Fruit fly (Drosophila melanogaster) whole organism, wandering third instar larva: ENCODE measurements around the gene CG10252.
A peak's percentile ranks its signal among the peaks of the same experiment; 100 is the strongest.

Experiments
- Abd-B ChIP-seq: fragments of >200 bp; optimal IDR thresholded peaks from 2 replicates; lab custom pipeline; 2017; ENCODE audit warnings: missing biosample characterization, missing genetic modification characterization
- CG32264 ChIP-seq: fragments of 200-800 bp; sonication (Bioruptor generic); optimal IDR thresholded peaks from 2 replicates; lab custom pipeline; 2016; ENCODE audit warnings: missing biosample characterization, missing genetic modification characterization
- CG9705 ChIP-seq: fragments of 200-800 bp; sonication (Bioruptor generic); optimal IDR thresholded peaks from 2 replicates; lab custom pipeline; 2018; ENCODE audit warnings: missing biosample characterization, mild to moderate bottlenecking, missing genetic modification characterization
- CrebA ChIP-seq: fragments of 200-800 bp; sonication (Bioruptor generic); optimal IDR thresholded peaks from 2 replicates; lab custom pipeline; 2016; ENCODE audit warnings: missing biosample characterization, mild to moderate bottlenecking, missing genetic modification characterization, borderline replicate concordance
- Dfd ChIP-seq: fragments of >200 bp; optimal IDR thresholded peaks from 2 replicates; lab custom pipeline; 2017; ENCODE audit warnings: missing biosample characterization, missing genetic modification characterization
- Dif ChIP-seq: fragments of 200-275, 200-300 bp; sonication (Bioruptor generic); optimal IDR thresholded peaks from 2 replicates; lab custom pipeline; 2018; ENCODE audit warnings: missing biosample characterization, missing genetic modification characterization; ENCODE audit not compliant: partially characterized antibody
- GATAd ChIP-seq: sonication (Bioruptor generic); optimal IDR thresholded peaks from 2 replicates; lab custom pipeline; 2016; ENCODE audit warnings: missing biosample characterization, missing genetic modification characterization
- HLH106 ChIP-seq: fragments of 200-800 bp; optimal IDR thresholded peaks from 3 replicates; lab custom pipeline; 2019; ENCODE audit warnings: missing biosample characterization, mild to moderate bottlenecking, missing genetic modification characterization, moderate library complexity
- Hnf4 ChIP-seq: fragments of 200-800 bp; sonication (Bioruptor generic); optimal IDR thresholded peaks from 2 replicates; lab custom pipeline; 2016; ENCODE audit warnings: missing biosample characterization, mild to moderate bottlenecking, missing genetic modification characterization
- Hr78 ChIP-seq: fragments of >200 bp; optimal IDR thresholded peaks from 2 replicates; lab custom pipeline; 2017; ENCODE audit warnings: missing biosample characterization, missing genetic modification characterization
- Hr83 ChIP-seq: fragments of 200-300 bp; sonication (Bioruptor generic); optimal IDR thresholded peaks from 2 replicates; lab custom pipeline; 2016; ENCODE audit warnings: missing biosample characterization, mild to moderate bottlenecking, missing genetic modification characterization, moderate library complexity; ENCODE audit not compliant: poor library complexity, severe bottlenecking
- Jra ChIP-seq: sonication (Bioruptor generic); optimal IDR thresholded peaks from 2 replicates; lab custom pipeline; 2016; ENCODE audit warnings: missing biosample characterization, missing genetic modification characterization
- Mio ChIP-seq: sonication (Bioruptor generic); optimal IDR thresholded peaks from 2 replicates; lab custom pipeline; 2016; ENCODE audit warnings: missing biosample characterization, missing genetic modification characterization
- Myc ChIP-seq: fragments of >200 bp; optimal IDR thresholded peaks from 2 replicates; lab custom pipeline; 2017
- N ChIP-seq: fragments of >200 bp; optimal IDR thresholded peaks from 2 replicates; lab custom pipeline; 2018; ENCODE audit warnings: missing biosample characterization, missing external identifiers, missing genetic modification characterization
- OdsH ChIP-seq: fragments of 200-800 bp; sonication (Bioruptor generic); optimal IDR thresholded peaks from 2 replicates; lab custom pipeline; 2016; ENCODE audit warnings: missing biosample characterization, mild to moderate bottlenecking, missing genetic modification characterization
- Rel ChIP-seq, 2 experiments: fragments of 200-800 bp; sonication (Bioruptor generic) in 1 of 2; optimal IDR thresholded peaks; 2 replicates in 1 of 2; 3 replicates in 1 of 2; lab custom pipeline; 2016 to 2019; ENCODE audit warnings: mild to moderate bottlenecking in 2 of 2, missing biosample characterization in 2 of 2, missing genetic modification characterization in 2 of 2, moderate library complexity in 1 of 2
- Sp1 ChIP-seq: fragments of 200-800 bp; sonication (Bioruptor generic); optimal IDR thresholded peaks from 3 replicates; lab custom pipeline; 2019; ENCODE audit warnings: missing biosample characterization, mild to moderate bottlenecking, missing genetic modification characterization, moderate library complexity
- Vsx2 ChIP-seq: fragments of 200-300, 225-300 bp; sonication (Bioruptor generic); optimal IDR thresholded peaks from 2 replicates; lab custom pipeline; 2018; ENCODE audit warnings: missing biosample characterization, missing genetic modification characterization; ENCODE audit not compliant: partially characterized antibody
- br ChIP-seq: fragments of 200-800 bp; sonication (Bioruptor generic); optimal IDR thresholded peaks from 2 replicates; lab custom pipeline; 2016; ENCODE audit warnings: missing biosample characterization, missing genetic modification characterization
- brk ChIP-seq: fragments of 200-800 bp; sonication (Bioruptor generic); optimal IDR thresholded peaks from 2 replicates; lab custom pipeline; 2016; ENCODE audit warnings: missing biosample characterization, mild to moderate bottlenecking, missing genetic modification characterization
- dl ChIP-seq, 2 experiments: fragments of 175-275, 200-275 bp in 1 of 2; fragments of 200-275 bp in 1 of 2; sonication (Bioruptor generic); optimal IDR thresholded peaks; lab custom pipeline; 2018; ENCODE audit warnings: mild to moderate bottlenecking in 2 of 2, missing biosample characterization in 2 of 2, missing genetic modification characterization in 2 of 2, moderate library complexity in 2 of 2; ENCODE audit not compliant: partially characterized antibody in 2 of 2, insufficient read depth in 1 of 2
- dmrt93B ChIP-seq: fragments of 200-800 bp; sonication (Bioruptor generic); optimal IDR thresholded peaks from 2 replicates; lab custom pipeline; 2018; ENCODE audit warnings: missing biosample characterization, mild to moderate bottlenecking, missing genetic modification characterization
- dsf ChIP-seq: sonication (Bioruptor generic); optimal IDR thresholded peaks from 2 replicates; lab custom pipeline; 2016; ENCODE audit warnings: missing biosample characterization, missing genetic modification characterization, borderline replicate concordance
- ey ChIP-seq: fragments of 200-800 bp; sonication (Bioruptor generic); optimal IDR thresholded peaks from 2 replicates; lab custom pipeline; 2016; ENCODE audit warnings: missing biosample characterization, missing genetic modification characterization
- foxo ChIP-seq, 2 experiments: fragments of 200-800 bp; sonication (Bioruptor generic); optimal IDR thresholded peaks; 2 replicates in 1 of 2; 3 replicates in 1 of 2; lab custom pipeline; 2016 to 2017; ENCODE audit warnings: missing biosample characterization in 2 of 2, missing genetic modification characterization in 2 of 2
- fru ChIP-seq: fragments of 200-800 bp; sonication (Bioruptor generic); optimal IDR thresholded peaks from 3 replicates; lab custom pipeline; 2016; ENCODE audit warnings: missing biosample characterization, mild to moderate bottlenecking, missing genetic modification characterization
- h ChIP-seq: fragments of 200-800 bp; sonication (Bioruptor generic); optimal IDR thresholded peaks from 3 replicates; lab custom pipeline; 2016; ENCODE audit warnings: missing biosample characterization, mild to moderate bottlenecking, missing genetic modification characterization
- jim ChIP-seq: fragments of 175-275, 200-325 bp; sonication (Bioruptor generic); optimal IDR thresholded peaks from 2 replicates; lab custom pipeline; 2016; ENCODE audit warnings: missing biosample characterization, mild to moderate bottlenecking, missing genetic modification characterization
- lola ChIP-seq: fragments of >200 bp; optimal IDR thresholded peaks from 2 replicates; lab custom pipeline; 2017; ENCODE audit warnings: missing biosample characterization, missing genetic modification characterization
- pan ChIP-seq: fragments of >200 bp; optimal IDR thresholded peaks from 2 replicates; lab custom pipeline; 2017
- psq ChIP-seq: fragments of 200-800 bp; sonication (Bioruptor generic); optimal IDR thresholded peaks from 3 replicates; lab custom pipeline; 2017; ENCODE audit warnings: missing biosample characterization, mild to moderate bottlenecking, missing genetic modification characterization, moderate library complexity
- rgr ChIP-seq: fragments of 200-800 bp; sonication (Bioruptor generic); optimal IDR thresholded peaks from 3 replicates; lab custom pipeline; 2016; ENCODE audit warnings: missing biosample characterization, mild to moderate bottlenecking, missing genetic modification characterization
- sage ChIP-seq: fragments of 200-800 bp; sonication (Bioruptor generic); optimal IDR thresholded peaks from 2 replicates; lab custom pipeline; 2016; ENCODE audit warnings: missing biosample characterization, mild to moderate bottlenecking, missing genetic modification characterization
- sv ChIP-seq: fragments of 200-800 bp; sonication (Bioruptor generic); optimal IDR thresholded peaks from 3 replicates; lab custom pipeline; 2016; ENCODE audit warnings: missing biosample characterization, missing genetic modification characterization
- tai ChIP-seq: sonication (Bioruptor generic); optimal IDR thresholded peaks from 2 replicates; lab custom pipeline; 2016; ENCODE audit warnings: missing biosample characterization, missing genetic modification characterization
- usp ChIP-seq: fragments of >200 bp; optimal IDR thresholded peaks from 2 replicates; lab custom pipeline; 2017; ENCODE audit warnings: missing biosample characterization, missing genetic modification characterization
- woc ChIP-seq: sonication (Bioruptor generic); optimal IDR thresholded peaks from 2 replicates; lab custom pipeline; 2016; ENCODE audit warnings: missing biosample characterization, mild to moderate bottlenecking, missing genetic modification characterization

Gene CG10252

DNA sequence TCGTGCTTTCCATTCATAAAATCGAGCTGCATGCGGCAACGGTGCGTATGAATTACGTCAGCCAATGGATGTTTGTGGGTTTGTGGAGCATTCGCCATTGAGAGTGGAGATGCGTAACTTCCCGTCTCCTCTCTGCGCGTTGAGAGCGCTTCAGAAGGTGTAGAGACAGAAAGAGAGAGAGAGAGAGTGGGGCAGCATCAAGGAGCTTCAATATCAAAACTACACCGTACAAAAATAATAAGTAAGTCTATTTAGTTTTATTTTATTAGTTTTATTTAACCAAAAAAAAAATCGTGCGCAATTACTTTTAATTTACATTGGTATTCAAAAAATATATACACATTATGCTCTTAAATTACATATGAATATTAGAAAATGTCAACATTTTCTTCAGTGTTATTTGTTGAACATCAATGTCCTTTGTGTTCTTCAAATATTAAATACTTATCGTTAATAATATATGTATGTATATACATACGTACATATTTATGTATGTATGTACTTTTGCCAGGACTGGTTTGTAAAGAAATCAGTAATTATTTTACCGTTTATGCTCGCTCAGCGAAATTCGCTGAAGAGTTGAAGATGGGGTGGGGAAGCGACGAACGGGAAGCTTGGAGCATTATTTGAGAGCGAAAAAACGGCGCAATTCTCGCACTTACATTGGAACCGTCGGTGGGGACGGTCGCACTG lies 26.8 kb upstream of the CG10252 start, which contains the start of gene CG10365:
CG10365 (plus strand) TSS at position 652 of the 693 bp plus-strand sequence.
- peak in 1 of 2 experiments; percentile 91 for TF ChIP-seq foxo (GFP tag; optimal IDR thresholded peaks at IDR 0.05; lab: Kevin White, UChicago)
- no peak for TF ChIP-seq sv (GFP tag; lab: Kevin White, UChicago)
- peak; percentile 21 for TF ChIP-seq CG9705 (GFP tag; lab: Kevin White, UChicago)
- TF ChIP-seq N (GFP tag; lab: Kevin White, UChicago), result no peak
- TF ChIP-seq jim (GFP tag; lab: Kevin White, UChicago), result no peak
- TF ChIP-seq br (GFP tag; lab: Kevin White, UChicago), result no peak
- TF ChIP-seq psq (GFP tag; lab: Kevin White, UChicago), result peak; percentile 85
- no peak for TF ChIP-seq Abd-B (GFP tag; lab: Kevin White, UChicago)
- TF ChIP-seq Dfd (GFP tag; lab: Kevin White, UChicago), result no peak
- no peak for TF ChIP-seq sage (GFP tag; lab: Kevin White, UChicago)
- peak; percentile 81 for TF ChIP-seq fru (GFP tag; lab: Kevin White, UChicago)
- no peak for TF ChIP-seq Rel (GFP tag; optimal IDR thresholded peaks at IDR 0.05; lab: Kevin White, UChicago)
- peak; percentile 2 for TF ChIP-seq Rel (tag; optimal IDR thresholded peaks at IDR 0.05; lab: Kevin White, UChicago)
- TF ChIP-seq rgr (GFP tag; lab: Kevin White, UChicago), result peak; percentile 85
- peak; percentile 7 for TF ChIP-seq tai
- peak; percentile 76 for TF ChIP-seq h (GFP tag; lab: Kevin White, UChicago)
- TF ChIP-seq HLH106 (tag; lab: Kevin White, UChicago), result peak; percentile 76
- TF ChIP-seq Sp1 (GFP tag; lab: Kevin White, UChicago), result peak; percentile 93
- TF ChIP-seq ey (GFP tag; lab: Kevin White, UChicago), result peak; percentile 43
- TF ChIP-seq Hnf4 (GFP tag; lab: Kevin White, UChicago), result peak; percentile 52
- no peak for TF ChIP-seq Jra (GFP tag; lab: Kevin White, UChicago)
- peak; percentile 69 for TF ChIP-seq brk (GFP tag; lab: Kevin White, UChicago)
- peak; percentile 35 for TF ChIP-seq dmrt93B (GFP tag; lab: Kevin White, UChicago)
- TF ChIP-seq Vsx2, result peak; percentile 18
- TF ChIP-seq woc (GFP tag; lab: Kevin White, UChicago), result peak; percentile 53
- no peak for TF ChIP-seq CrebA (GFP tag; lab: Kevin White, UChicago)
- no peak for TF ChIP-seq dsf (GFP tag; lab: Kevin White, UChicago)
- peak; percentile 91 for TF ChIP-seq OdsH
- no peak for TF ChIP-seq pan
- peak; percentile 50 to 80 for TF ChIP-seq dl (GFP tag; optimal IDR thresholded peaks at IDR 0.05; lab: Kevin White, UChicago; ENCODE audit: insufficient read depth in 1 of 2, partially characterized antibody in 2 of 2)
- peak; percentile 88 for TF ChIP-seq Dif (GFP tag; lab: Kevin White, UChicago)

DNA sequence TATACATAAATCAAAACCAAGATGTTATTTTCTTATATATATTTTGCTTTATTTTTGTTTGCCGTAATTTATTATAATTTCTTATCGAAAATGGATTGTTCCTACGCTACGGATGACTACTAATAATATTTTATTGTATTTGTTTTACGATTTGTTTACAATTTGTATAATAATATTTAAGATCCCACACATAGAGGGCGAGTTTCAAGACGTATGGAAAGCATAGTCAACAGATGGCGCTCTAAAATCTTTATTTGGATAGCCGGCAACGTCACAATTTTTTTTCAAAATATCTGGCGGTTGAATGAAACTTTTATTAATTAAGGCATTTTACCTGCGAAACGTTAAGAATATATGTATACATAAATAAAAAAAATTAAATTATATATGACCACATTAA lies 25.9 kb upstream of the CG10252 start:
- peak; percentile 6 for TF ChIP-seq CrebA (GFP tag; lab: Kevin White, UChicago)
- TF ChIP-seq brk (GFP tag; lab: Kevin White, UChicago), result peak; percentile 44
- no peak for TF ChIP-seq jim (GFP tag; lab: Kevin White, UChicago)
- TF ChIP-seq rgr (GFP tag; lab: Kevin White, UChicago), result peak; percentile 17
- TF ChIP-seq Vsx2, result peak; percentile 1
- no peak for TF ChIP-seq lola (GFP tag; lab: Kevin White, UChicago)
- peak; percentile 39 for TF ChIP-seq HLH106 (tag; lab: Kevin White, UChicago)
- TF ChIP-seq Myc (lab: Kevin White, UChicago), result no peak
- peak; percentile 8 for TF ChIP-seq CG9705 (GFP tag; lab: Kevin White, UChicago)
- no peak for TF ChIP-seq usp (GFP tag; lab: Kevin White, UChicago)
- TF ChIP-seq Dfd (GFP tag; lab: Kevin White, UChicago), result no peak
- no peak for TF ChIP-seq N (GFP tag; lab: Kevin White, UChicago)
- peak; percentile 25 for TF ChIP-seq dmrt93B (GFP tag; lab: Kevin White, UChicago)
- no peak for TF ChIP-seq CG32264
- TF ChIP-seq ey (GFP tag; lab: Kevin White, UChicago), result no peak
- no peak for TF ChIP-seq Mio (GFP tag; lab: Kevin White, UChicago)
- no peak for TF ChIP-seq dsf (GFP tag; lab: Kevin White, UChicago)
- TF ChIP-seq br (GFP tag; lab: Kevin White, UChicago), result no peak
- TF ChIP-seq Sp1 (GFP tag; lab: Kevin White, UChicago), result no peak
- no peak for TF ChIP-seq Hr83
- TF ChIP-seq Hnf4 (GFP tag; lab: Kevin White, UChicago), result peak; percentile 23
- TF ChIP-seq tai, result no peak
- TF ChIP-seq sage (GFP tag; lab: Kevin White, UChicago), result no peak
- no peak for TF ChIP-seq dl (GFP tag; optimal IDR thresholded peaks at IDR 0.05; lab: Kevin White, UChicago; ENCODE audit: insufficient read depth in 1 of 2, partially characterized antibody in 2 of 2)
- TF ChIP-seq psq (GFP tag; lab: Kevin White, UChicago), result no peak
- no peak for TF ChIP-seq Rel (GFP tag; optimal IDR thresholded peaks at IDR 0.05; lab: Kevin White, UChicago)
- no peak for TF ChIP-seq Rel (tag; optimal IDR thresholded peaks at IDR 0.05; lab: Kevin White, UChicago)
- TF ChIP-seq foxo (GFP tag; optimal IDR thresholded peaks at IDR 0.05; lab: Kevin White, UChicago), result peak in 1 of 2 experiments; percentile 49
- no peak for TF ChIP-seq sv (GFP tag; lab: Kevin White, UChicago)
- TF ChIP-seq woc (GFP tag; lab: Kevin White, UChicago), result no peak
- TF ChIP-seq Jra (GFP tag; lab: Kevin White, UChicago), result no peak
- no peak for TF ChIP-seq Abd-B (GFP tag; lab: Kevin White, UChicago)
- TF ChIP-seq fru (GFP tag; lab: Kevin White, UChicago), result peak; percentile 30
- peak; percentile 41 for TF ChIP-seq h (GFP tag; lab: Kevin White, UChicago)
- TF ChIP-seq Dif (GFP tag; lab: Kevin White, UChicago), result no peak
- TF ChIP-seq Hr78 (GFP tag; lab: Kevin White, UChicago), result no peak
- no peak for TF ChIP-seq GATAd (GFP tag; lab: Kevin White, UChicago)
